Fruit fly (Drosophila melanogaster) whole organism, adult: ENCODE data around the gene org-1.

Experiments used
- CG11617 ChIP-seq: fragments of 200-800 bp; sonication (Bioruptor generic); optimal IDR thresholded peaks from 2 replicates; lab custom pipeline; 2017; ENCODE audit warnings: mild to moderate bottlenecking, missing biosample characterization, missing genetic modification reagents, missing genetic modification characterization
- CG12768 ChIP-seq: fragments of 200-800 bp; sonication (Bioruptor generic); optimal IDR thresholded peaks from 2 replicates; lab custom pipeline; 2017; ENCODE audit warnings: missing biosample characterization, missing genetic modification characterization, mild to moderate bottlenecking, moderate library complexity, missing genetic modification reagents
- CG14711 ChIP-seq: fragments of 200-800 bp; sonication (Bioruptor generic); optimal IDR thresholded peaks from 2 replicates; lab custom pipeline; 2018; ENCODE audit warnings: missing biosample characterization, mild to moderate bottlenecking, missing genetic modification characterization, moderate library complexity
- CG1620 ChIP-seq: fragments of 200-800 bp; sonication (Bioruptor generic); optimal IDR thresholded peaks from 2 replicates; lab custom pipeline; 2016; ENCODE audit warnings: missing biosample characterization, missing genetic modification characterization
- CG33017 ChIP-seq: fragments of 200-800 bp; sonication (Bioruptor generic); optimal IDR thresholded peaks from 2 replicates; lab custom pipeline; 2018; ENCODE audit warnings: missing biosample characterization, mild to moderate bottlenecking, missing genetic modification characterization, moderate library complexity
- CG5204 ChIP-seq: fragments of 200-800 bp; sonication (Bioruptor generic); optimal IDR thresholded peaks from 2 replicates; lab custom pipeline; 2016; ENCODE audit warnings: missing biosample characterization, missing genetic modification characterization
- CG7045 ChIP-seq: fragments of 200-800 bp; sonication (Bioruptor generic); optimal IDR thresholded peaks from 2 replicates; lab custom pipeline; 2017; ENCODE audit warnings: missing biosample characterization, mild to moderate bottlenecking, missing genetic modification characterization
- CG7101 ChIP-seq: fragments of 200-800 bp; sonication (Bioruptor generic); optimal IDR thresholded peaks from 2 replicates; lab custom pipeline; 2018; ENCODE audit warnings: missing biosample characterization, mild to moderate bottlenecking, missing genetic modification characterization, moderate library complexity
- Clk ChIP-seq: fragments of 200-800 bp; sonication (Bioruptor generic); optimal IDR thresholded peaks from 2 replicates; lab custom pipeline; 2017; ENCODE audit warnings: missing biosample characterization, missing genetic modification characterization
- Crg-1 ChIP-seq: fragments of 200-800 bp; sonication (Bioruptor generic); optimal IDR thresholded peaks from 2 replicates; lab custom pipeline; 2016; ENCODE audit warnings: missing biosample characterization, missing genetic modification characterization
- Hr96 ChIP-seq: fragments of 200-800 bp; sonication (Bioruptor generic); optimal IDR thresholded peaks from 2 replicates; lab custom pipeline; 2016; ENCODE audit warnings: missing biosample characterization, missing genetic modification characterization
- Mnt ChIP-seq: fragments of 200-800 bp; sonication (Bioruptor generic); optimal IDR thresholded peaks from 2 replicates; lab custom pipeline; 2016; ENCODE audit warnings: missing biosample characterization, mild to moderate bottlenecking, missing genetic modification characterization
- bab1 ChIP-seq: fragments of 200-800 bp; sonication (Bioruptor generic); optimal IDR thresholded peaks from 3 replicates; lab custom pipeline; 2019; ENCODE audit warnings: missing biosample characterization, mild to moderate bottlenecking, missing genetic modification characterization, moderate library complexity
- cic ChIP-seq: fragments of 200-800 bp; sonication (Bioruptor generic); optimal IDR thresholded peaks from 2 replicates; lab custom pipeline; 2017; ENCODE audit warnings: missing biosample characterization, mild to moderate bottlenecking, missing genetic modification characterization, moderate library complexity
- cnc ChIP-seq, 2 experiments: fragments of >200 bp; optimal IDR thresholded peaks; 2 replicates each; lab custom pipeline; 2017
- kay ChIP-seq: fragments of 200-800 bp; sonication (Bioruptor generic); peaks from one replicate; lab custom pipeline; 2016; ENCODE audit warnings: missing biosample characterization, missing genetic modification characterization, borderline replicate concordance
- ovo ChIP-seq: fragments of 200-800 bp; sonication (Bioruptor generic); optimal IDR thresholded peaks from 2 replicates; lab custom pipeline; 2016; ENCODE audit warnings: missing biosample characterization, missing genetic modification characterization
- pad ChIP-seq: fragments of 200-800 bp; sonication (Bioruptor generic); optimal IDR thresholded peaks from 3 replicates; lab custom pipeline; 2017; ENCODE audit warnings: missing biosample characterization, missing genetic modification characterization, mild to moderate bottlenecking, moderate library complexity, missing genetic modification reagents
- tj ChIP-seq: fragments of 200-800 bp; sonication (Bioruptor generic); optimal IDR thresholded peaks from 3 replicates; lab custom pipeline; 2017; ENCODE audit warnings: missing biosample characterization, mild to moderate bottlenecking, missing genetic modification characterization, moderate library complexity
- toe ChIP-seq: fragments of 200-800 bp; sonication (Bioruptor generic); optimal IDR thresholded peaks from 2 replicates; lab custom pipeline; 2016; ENCODE audit warnings: missing biosample characterization, missing genetic modification characterization

Gene org-1

dm6 chrX:8459452-8460040 lies 4.7 kb upstream of the org-1 start:
- TF ChIP-seq Crg-1 (GFP tag; lab: Kevin White, UChicago) (no peak), Clk (GFP tag; lab: Kevin White, UChicago) (no peak), Mnt (GFP tag; lab: Kevin White, UChicago) (no peak), CG33017 (tag; lab: Kevin White, UChicago) (no peak), ovo (no peak), CG7101 (tag; lab: Kevin White, UChicago) (no peak), CG12768 (GFP tag; lab: Kevin White, UChicago) (no peak), cic (GFP tag; lab: Kevin White, UChicago) (no peak), cnc (optimal IDR thresholded peaks at IDR 0.05; lab: Kevin White, UChicago) (no peak), bab1 (GFP tag; lab: Kevin White, UChicago) (no peak), CG14711 (tag; lab: Kevin White, UChicago) (no peak), toe (GFP tag; lab: Kevin White, UChicago) (no peak), pad (GFP tag; lab: Kevin White, UChicago) (no peak)

dm6 chrX:8457532-8457931 lies 2.7 kb upstream of the org-1 start, which contains the start of gene CG32713:
CG32713 (minus strand) TSS chrX:8457632.
- TF ChIP-seq CG14711 (tag; lab: Kevin White, UChicago): no peak
- TF ChIP-seq CG1620: no peak
- TF ChIP-seq bab1 (GFP tag; lab: Kevin White, UChicago): no peak
- TF ChIP-seq toe (GFP tag; lab: Kevin White, UChicago): no peak
- TF ChIP-seq CG7045 (GFP tag; lab: Kevin White, UChicago): no peak
- no peak for TF ChIP-seq CG5204 (GFP tag; lab: Kevin White, UChicago)
- TF ChIP-seq CG7101 (tag; lab: Kevin White, UChicago): no peak
- TF ChIP-seq Hr96 (GFP tag; lab: Kevin White, UChicago): no peak
- no peak for TF ChIP-seq ovo
- no peak for TF ChIP-seq kay
- no peak for TF ChIP-seq pad (GFP tag; lab: Kevin White, UChicago)
- TF ChIP-seq CG12768 (GFP tag; lab: Kevin White, UChicago): no peak
- no peak for TF ChIP-seq CG33017 (tag; lab: Kevin White, UChicago)
- no peak for TF ChIP-seq Clk (GFP tag; lab: Kevin White, UChicago)
- no peak for TF ChIP-seq cic (GFP tag; lab: Kevin White, UChicago)
- no peak for TF ChIP-seq Mnt (GFP tag; lab: Kevin White, UChicago)
- no peak for TF ChIP-seq CG11617

dm6 chrX:8452163-8452562 lies 2.7 kb downstream of the org-1 start:
- no peak for TF ChIP-seq CG7045 (GFP tag; lab: Kevin White, UChicago)
- TF ChIP-seq CG1620: no peak
- TF ChIP-seq Clk (GFP tag; lab: Kevin White, UChicago): no peak
- no peak for TF ChIP-seq cic (GFP tag; lab: Kevin White, UChicago)
- no peak for TF ChIP-seq Mnt (GFP tag; lab: Kevin White, UChicago)
- no peak for TF ChIP-seq Hr96 (GFP tag; lab: Kevin White, UChicago)
- TF ChIP-seq CG12768 (GFP tag; lab: Kevin White, UChicago): no peak
- TF ChIP-seq CG11617: no peak
- TF ChIP-seq toe (GFP tag; lab: Kevin White, UChicago): no peak
- TF ChIP-seq tj: no peak
- no peak for TF ChIP-seq cnc (optimal IDR thresholded peaks at IDR 0.05; lab: Kevin White, UChicago)
- no peak for TF ChIP-seq bab1 (GFP tag; lab: Kevin White, UChicago)
- TF ChIP-seq Crg-1 (GFP tag; lab: Kevin White, UChicago): no peak
- no peak for TF ChIP-seq CG14711 (tag; lab: Kevin White, UChicago)
- TF ChIP-seq CG7101 (tag; lab: Kevin White, UChicago): no peak
- TF ChIP-seq CG5204 (GFP tag; lab: Kevin White, UChicago): no peak
- TF ChIP-seq kay: no peak

- TF ChIP-seq cnc (optimal IDR thresholded peaks at IDR 0.05; lab: Kevin White, UChicago): no peak
Measured at dm6 chrX:8450214-8450904, 4.5 kb downstream of the org-1 start.

dm6 chrX:8448171-8448570 lies 6.7 kb downstream of the org-1 start:
- TF ChIP-seq CG5204 (GFP tag; lab: Kevin White, UChicago) (no peak), CG14711 (tag; lab: Kevin White, UChicago) (no peak), CG1620 (no peak), Hr96 (GFP tag; lab: Kevin White, UChicago) (no peak), Clk (GFP tag; lab: Kevin White, UChicago) (no peak), kay (no peak), cic (GFP tag; lab: Kevin White, UChicago) (no peak), tj (no peak), CG7045 (GFP tag; lab: Kevin White, UChicago) (no peak), CG12768 (GFP tag; lab: Kevin White, UChicago) (no peak), cnc (optimal IDR thresholded peaks at IDR 0.05; lab: Kevin White, UChicago) (no peak), bab1 (GFP tag; lab: Kevin White, UChicago) (no peak), CG33017 (tag; lab: Kevin White, UChicago) (no peak), Crg-1 (GFP tag; lab: Kevin White, UChicago) (no peak), toe (GFP tag; lab: Kevin White, UChicago) (no peak), Mnt (GFP tag; lab: Kevin White, UChicago) (no peak), ovo (no peak), CG7101 (tag; lab: Kevin White, UChicago) (no peak), CG11617 (no peak)
